Worm (Caenorhabditis elegans) whole organism, L2 larva: ENCODE results near the gene stc-1.

Source experiments
- Y55F3AM.14 ChIP-seq: fragments of 200-800 bp; sonication (Bioruptor generic); optimal IDR thresholded peaks from 2 replicates; lab custom pipeline; 2018; ENCODE audit warnings: mild to moderate bottlenecking, missing genetic modification characterization, missing compliant biosample characterization
- ZK546.5 ChIP-seq: sonication (generic microtip); optimal IDR thresholded peaks from 2 replicates; lab custom pipeline; 2017; ENCODE audit warnings: missing biosample characterization, missing genetic modification characterization
- ama-1 ChIP-seq: fragments of 150-350 bp; optimal IDR thresholded peaks from 2 replicates; lab custom pipeline; 2018; ENCODE audit warnings: inconsistent platforms
- blmp-1 ChIP-seq: sonication (generic microtip); optimal IDR thresholded peaks from 2 replicates; lab custom pipeline; 2017; ENCODE audit warnings: missing genetic modification characterization, mild to moderate bottlenecking, missing compliant biosample characterization, antibody characterized with exemption, moderate library complexity; ENCODE audit not compliant: insufficient read depth
- ceh-82 ChIP-seq: fragments of 150-350 bp; optimal IDR thresholded peaks from 2 replicates; lab custom pipeline; 2014; ENCODE audit warnings: missing biosample characterization, missing genetic modification characterization
- crh-2 ChIP-seq: sonication (generic microtip); optimal IDR thresholded peaks from 2 replicates; lab custom pipeline; 2017; ENCODE audit warnings: missing biosample characterization, missing genetic modification characterization
- dmd-4 ChIP-seq: sonication (generic microtip); optimal IDR thresholded peaks from 2 replicates; lab custom pipeline; 2017; ENCODE audit warnings: missing biosample characterization, missing genetic modification characterization
- elt-3 ChIP-seq: sonication (generic microtip); optimal IDR thresholded peaks from 2 replicates; lab custom pipeline; 2017; ENCODE audit warnings: missing biosample characterization, missing genetic modification characterization
- fos-1 ChIP-seq: fragments of 150-350 bp; optimal IDR thresholded peaks from 2 replicates; lab custom pipeline; 2014; ENCODE audit warnings: missing biosample characterization, missing genetic modification characterization
- lin-13 ChIP-seq: fragments of 150-350 bp; optimal IDR thresholded peaks from 2 replicates; lab custom pipeline; 2014; ENCODE audit warnings: missing biosample characterization, missing genetic modification reagents, missing genetic modification characterization
- lin-39 ChIP-seq: fragments of 150-350 bp; optimal IDR thresholded peaks from 2 replicates; lab custom pipeline; 2014; ENCODE audit warnings: missing biosample characterization, missing genetic modification reagents, missing genetic modification characterization
- mab-5 ChIP-seq: fragments of 150-350 bp; optimal IDR thresholded peaks from 2 replicates; lab custom pipeline; 2014; ENCODE audit warnings: missing biosample characterization, missing genetic modification characterization
- mdl-1 ChIP-seq, 2 experiments: fragments of 150-350 bp in 1 of 2; sonication (generic microtip) in 1 of 2; optimal IDR thresholded peaks; 2 replicates each; lab custom pipeline; 2017; ENCODE audit warnings: missing biosample characterization in 2 of 2, missing genetic modification characterization in 2 of 2
- nhr-11 ChIP-seq: fragments of 150-350 bp; optimal IDR thresholded peaks from 2 replicates; lab custom pipeline; 2014; ENCODE audit warnings: missing biosample characterization, missing genetic modification characterization
- nhr-129 ChIP-seq: fragments of 150-350 bp; optimal IDR thresholded peaks from 2 replicates; lab custom pipeline; 2014; ENCODE audit warnings: missing biosample characterization, missing genetic modification characterization
- nhr-23 ChIP-seq: fragments of 150-350 bp; optimal IDR thresholded peaks from 2 replicates; lab custom pipeline; 2014; ENCODE audit warnings: missing biosample characterization, missing genetic modification reagents, missing genetic modification characterization
- nhr-25 ChIP-seq: fragments of 150-350 bp; sonication (generic microtip); optimal IDR thresholded peaks from 3 replicates; lab custom pipeline; 2014; ENCODE audit warnings: missing biosample characterization, missing genetic modification characterization
- sem-4 ChIP-seq: fragments of 150-350 bp; optimal IDR thresholded peaks from 2 replicates; lab custom pipeline; 2014; ENCODE audit warnings: missing biosample characterization, missing genetic modification reagents, missing genetic modification characterization
- skn-1 ChIP-seq: sonication (generic microtip); optimal IDR thresholded peaks from 2 replicates; lab custom pipeline; 2017; ENCODE audit warnings: missing biosample characterization, missing genetic modification characterization
- sma-3 ChIP-seq: sonication (generic microtip); optimal IDR thresholded peaks from 2 replicates; lab custom pipeline; 2016; ENCODE audit warnings: missing genetic modification reagents, missing genetic modification characterization, missing compliant biosample characterization
- sma-9 ChIP-seq, 2 experiments: fragments of 150-350 bp in 1 of 2; sonication (generic microtip) in 1 of 2; optimal IDR thresholded peaks; 2 replicates each; lab custom pipeline; 2014 to 2016; ENCODE audit warnings: missing genetic modification characterization in 2 of 2, mild to moderate bottlenecking in 1 of 2, missing biosample characterization in 1 of 2, missing compliant biosample characterization in 1 of 2, missing genetic modification reagents in 1 of 2, moderate library complexity in 1 of 2
- snpc-4 ChIP-seq: fragments of 150-350 bp; optimal IDR thresholded peaks from 2 replicates; lab custom pipeline; 2014; ENCODE audit warnings: missing biosample characterization, missing genetic modification characterization
- unc-39 ChIP-seq: fragments of 150-350 bp; optimal IDR thresholded peaks from 2 replicates; lab custom pipeline; 2014; ENCODE audit warnings: missing biosample characterization, missing genetic modification characterization
- unc-55 ChIP-seq: fragments of 150-350 bp; sonication (generic microtip); optimal IDR thresholded peaks from 3 replicates; lab custom pipeline; 2014; ENCODE audit warnings: missing biosample characterization, missing genetic modification reagents, missing genetic modification characterization
- zag-1 ChIP-seq: fragments of 150-350 bp; optimal IDR thresholded peaks from 2 replicates; lab custom pipeline; 2014; ENCODE audit warnings: missing biosample characterization, missing genetic modification characterization
- ztf-11 ChIP-seq: sonication (generic microtip); optimal IDR thresholded peaks from 2 replicates; lab custom pipeline; 2017; ENCODE audit warnings: missing biosample characterization, missing genetic modification characterization
- ztf-4 ChIP-seq: fragments of 150-350 bp; optimal IDR thresholded peaks from 2 replicates; lab custom pipeline; 2014; ENCODE audit warnings: missing biosample characterization, missing genetic modification characterization

The stc-1 gene

DNA sequence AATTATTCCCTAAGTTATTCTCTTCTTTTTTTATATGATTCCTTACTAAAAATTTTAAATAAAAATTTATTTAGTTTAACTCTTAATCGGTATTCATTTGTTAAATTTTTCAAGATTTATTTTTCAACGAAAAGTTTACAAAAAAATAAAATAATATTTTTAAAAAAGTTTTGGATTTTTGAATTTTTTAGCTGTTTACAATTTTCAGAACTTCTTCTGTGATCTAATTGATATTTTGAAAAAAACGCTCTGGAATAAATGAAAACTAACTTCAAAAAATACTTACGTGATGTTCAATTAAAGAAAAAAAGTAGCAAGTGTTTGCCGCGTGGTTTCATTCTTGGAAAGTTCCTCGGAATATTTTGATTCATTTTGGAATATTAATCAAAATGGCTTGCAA lies 20.6 kb downstream of the stc-1 start, which contains the start of gene decr-1.2:
decr-1.2 (plus strand) TSS at position 301 of the 400 bp plus-strand sequence.
- TF ChIP-seq nhr-11 (tag; lab: Kevin White, UChicago) = no peak
- TF ChIP-seq sma-3 (GFP tag; lab: Kevin White, UChicago) = no peak
- no peak for TF ChIP-seq ztf-4
- TF ChIP-seq mab-5 (tag; lab: Kevin White, UChicago) = no peak
- TF ChIP-seq lin-39 (tag; lab: Kevin White, UChicago) = no peak
- TF ChIP-seq sem-4 (tag; lab: Kevin White, UChicago) = no peak
- no peak for TF ChIP-seq elt-3 (tag; lab: Kevin White, UChicago)
- TF ChIP-seq snpc-4 (tag; lab: Kevin White, UChicago) = no peak
- TF ChIP-seq unc-39 (tag; lab: Kevin White, UChicago) = no peak
- TF ChIP-seq crh-2 = no peak
- no peak for TF ChIP-seq dmd-4
- TF ChIP-seq lin-13 (GFP tag; lab: Kevin White, UChicago) = no peak
- no peak for TF ChIP-seq fos-1 (tag; lab: Kevin White, UChicago)
- no peak for TF ChIP-seq Y55F3AM.14 (GFP tag; lab: Kevin White, UChicago)

DNA sequence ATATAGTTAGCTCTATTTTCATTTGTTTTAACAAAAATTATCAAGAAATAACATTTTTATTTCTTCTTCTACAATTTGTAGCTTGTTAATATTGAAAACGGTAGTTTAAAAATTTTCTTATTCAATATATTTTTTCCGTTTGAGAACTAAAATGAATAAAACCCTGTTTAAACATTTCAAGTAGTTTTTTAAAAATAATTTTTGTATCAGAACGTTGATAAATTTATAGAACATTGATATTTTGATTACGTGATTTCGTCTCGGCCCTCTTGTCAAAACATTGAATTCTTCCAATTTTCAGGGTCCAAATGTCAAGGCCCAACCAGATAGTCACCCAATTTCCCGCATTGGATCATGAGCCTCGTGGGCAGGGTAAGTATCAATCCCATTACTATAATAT lies 25.5 kb downstream of the stc-1 start, which contains the start of gene pqn-73:
pqn-73 (plus strand) TSS at position 301 of the 400 bp plus-strand sequence.
- TF ChIP-seq dmd-4 (no peak), ceh-82 (no peak), fos-1 (tag; lab: Kevin White, UChicago) (no peak), nhr-129 (tag; lab: Kevin White, UChicago) (no peak), zag-1 (tag; lab: Kevin White, UChicago) (no peak), skn-1 (tag; lab: Kevin White, UChicago) (no peak), sma-9 (GFP tag; optimal IDR thresholded peaks at IDR 0.05; lab: Kevin White, UChicago) (no peak), sma-9 (tag; optimal IDR thresholded peaks at IDR 0.05; lab: Kevin White, UChicago) (no peak), nhr-11 (tag; lab: Kevin White, UChicago) (no peak), snpc-4 (tag; lab: Kevin White, UChicago) (no peak)

DNA sequence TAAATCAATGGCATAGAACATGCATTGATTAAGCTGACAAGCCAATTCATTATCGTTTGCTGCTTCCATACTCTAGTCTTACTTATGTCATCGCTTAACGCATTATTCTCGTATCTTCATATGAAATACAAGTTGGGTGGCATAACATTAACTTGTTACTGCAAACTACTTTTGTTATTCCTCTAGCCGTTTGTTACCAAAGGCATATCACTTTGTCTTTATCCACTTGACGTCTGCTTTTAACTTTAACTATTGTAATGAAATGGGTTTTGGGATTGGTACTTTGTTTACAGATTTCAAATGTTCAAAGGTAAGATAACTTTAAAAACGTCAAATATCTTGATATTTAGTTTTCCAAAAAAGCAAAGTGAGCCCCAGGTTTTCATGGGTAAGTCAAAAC lies 29.9 kb downstream of the stc-1 start, which contains the start of gene W01C9.2:
W01C9.2 (plus strand) TSS at position 301 of the 400 bp plus-strand sequence.
- TF ChIP-seq skn-1 (tag; lab: Kevin White, UChicago) (no peak), ZK546.5 (tag; lab: Kevin White, UChicago) (no peak), unc-39 (tag; lab: Kevin White, UChicago) (no peak)

DNA sequence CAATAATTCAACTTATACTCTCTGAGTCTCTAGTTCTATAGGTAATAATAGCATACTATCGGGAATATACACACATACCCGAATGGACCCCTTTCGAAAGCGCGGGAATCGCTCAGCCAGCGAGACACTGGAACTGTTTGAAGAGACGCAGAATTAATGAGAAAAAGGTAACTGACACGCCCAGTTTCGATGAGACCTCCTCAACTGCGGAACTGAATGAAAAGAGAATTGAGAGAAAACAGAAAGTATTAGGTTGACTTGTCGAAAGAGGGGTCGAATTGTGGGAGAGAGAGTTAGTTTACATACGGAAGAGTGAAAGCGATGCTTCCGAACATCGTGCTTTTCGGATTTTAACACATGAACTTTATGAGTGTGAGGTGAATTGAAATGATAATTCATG lies 33.9 kb downstream of the stc-1 start:
- TF ChIP-seq blmp-1 (tag; lab: Kevin White, UChicago) (peak; percentile 28), nhr-23 (no peak), nhr-129 (tag; lab: Kevin White, UChicago) (peak; percentile 32)

DNA sequence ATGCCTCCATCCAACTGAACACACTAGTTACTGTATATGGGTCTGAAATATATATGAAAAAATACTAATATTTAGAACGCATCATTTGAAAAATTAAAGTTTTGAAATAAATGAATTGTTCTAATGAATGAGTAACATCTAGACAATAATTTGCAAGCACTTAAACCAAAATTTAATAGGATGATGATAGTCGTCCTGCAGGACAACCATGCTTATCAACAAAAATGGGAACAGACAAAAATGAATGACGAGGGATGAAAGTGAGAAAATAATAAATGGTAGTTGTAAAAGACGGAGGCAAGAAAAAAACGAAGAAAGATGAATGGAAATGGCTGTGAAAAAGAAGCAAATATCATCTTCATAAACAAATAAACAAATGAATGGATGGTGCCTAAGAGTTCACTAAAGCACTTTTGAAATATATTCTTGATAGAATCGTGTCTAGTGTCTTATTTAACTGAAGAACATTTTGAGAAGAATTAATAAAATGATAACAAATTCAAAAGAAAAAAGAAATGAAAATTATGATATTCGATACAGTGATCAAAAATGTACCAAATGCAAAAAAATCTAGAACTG lies 34.7 kb downstream of the stc-1 start, which contains the start of gene gldi-7:
gldi-7 (minus strand) TSS at position 42 of the 579 bp plus-strand sequence.
- TF ChIP-seq ama-1 (lab: Kevin White, UChicago) (no peak), ZK546.5 (tag; lab: Kevin White, UChicago) (no peak), mdl-1 (tag; optimal IDR thresholded peaks at IDR 0.05; lab: Kevin White, UChicago) (no peak), elt-3 (tag; lab: Kevin White, UChicago) (no peak), ztf-11 (tag; lab: Kevin White, UChicago) (no peak), unc-55 (no peak), Y55F3AM.14 (GFP tag; lab: Kevin White, UChicago) (no peak), fos-1 (tag; lab: Kevin White, UChicago) (peak; percentile 67)

DNA sequence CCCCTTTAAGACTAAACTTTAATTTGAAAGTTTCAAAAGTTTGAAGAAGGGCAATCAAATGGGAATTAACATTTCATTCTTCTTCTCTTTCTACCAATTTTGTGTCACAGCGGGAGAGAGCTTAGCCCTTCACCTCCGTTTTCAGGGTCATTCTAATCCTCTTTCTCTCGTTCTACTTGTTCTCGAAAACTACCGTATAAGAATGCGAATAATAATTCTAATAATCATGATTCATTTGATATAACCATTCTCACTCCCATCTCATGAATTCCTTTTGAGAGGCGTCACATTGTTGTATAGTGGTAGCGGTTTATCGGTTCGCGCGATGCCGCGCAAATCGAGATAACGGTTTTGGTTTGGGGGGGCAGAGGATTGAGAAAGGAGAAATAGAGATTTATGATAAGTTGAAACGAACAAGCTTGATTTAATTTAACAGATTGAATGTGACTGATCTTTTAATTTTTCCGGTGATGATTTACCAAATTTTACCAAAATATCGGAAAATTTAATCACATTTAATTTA lies 36.7 kb downstream of the stc-1 start:
- peak; percentile 54 for TF ChIP-seq nhr-25
- no peak for TF ChIP-seq elt-3 (tag; lab: Kevin White, UChicago)
